Fruit fly (Drosophila melanogaster) whole organism, embryonic: Measurements from ENCODE around the gene Or7a.

Experiments
- CG10209 ChIP-seq: fragments of 200-800 bp; sonication (Bioruptor generic); optimal IDR thresholded peaks from 3 replicates; lab custom pipeline; 2017; ENCODE audit warnings: missing biosample characterization, mild to moderate bottlenecking, missing genetic modification characterization, missing genetic modification reagents
- CG11085 ChIP-seq: fragments of 200-800 bp; sonication (Bioruptor generic); IDR thresholded peaks from 2 replicates; pipeline ENCODE4 v1.3.6; 2022; ENCODE audit warnings: missing biosample characterization, missing genetic modification characterization
- CG11247 ChIP-seq: fragments of 200-800 bp; sonication (Bioruptor generic); IDR thresholded peaks from 2 replicates; pipeline ENCODE4 v1.3.6; 2022; ENCODE audit warnings: missing biosample characterization, missing genetic modification characterization
- CG11696 ChIP-seq: fragments of 200-800 bp; sonication (Bioruptor generic); IDR thresholded peaks from 2 replicates; pipeline ENCODE4 v1.3.6; 2022; ENCODE audit warnings: missing biosample characterization, missing genetic modification characterization
- CG12071 ChIP-seq: fragments of 200-800 bp; sonication (Bioruptor generic); optimal IDR thresholded peaks from 3 replicates; lab custom pipeline; 2018; ENCODE audit warnings: missing biosample characterization, mild to moderate bottlenecking, missing genetic modification characterization
- CG12104 ChIP-seq: fragments of 200-800 bp; sonication (Bioruptor generic); optimal IDR thresholded peaks from 3 replicates; lab custom pipeline; 2016; ENCODE audit warnings: missing biosample characterization, missing genetic modification characterization
- CG13123 ChIP-seq: fragments of 200-800 bp; sonication (Bioruptor generic); optimal IDR thresholded peaks from 2 replicates; lab custom pipeline; 2016; ENCODE audit warnings: missing biosample characterization, missing genetic modification characterization
- CG13296 ChIP-seq: fragments of 200-800 bp; sonication (Bioruptor generic); optimal IDR thresholded peaks from 3 replicates; lab custom pipeline; 2018; ENCODE audit warnings: missing biosample characterization, mild to moderate bottlenecking, missing genetic modification characterization
- CG15601 ChIP-seq: fragments of 200-800 bp; sonication (Bioruptor generic); optimal IDR thresholded peaks from 3 replicates; lab custom pipeline; 2019; ENCODE audit warnings: missing biosample characterization, mild to moderate bottlenecking, missing genetic modification characterization, moderate library complexity
- CG17385 ChIP-seq: fragments of 200-800 bp; sonication (Bioruptor generic); optimal IDR thresholded peaks from 3 replicates; lab custom pipeline; 2018; ENCODE audit warnings: missing biosample characterization, mild to moderate bottlenecking, missing genetic modification characterization
- CG2712 ChIP-seq: fragments of 200-800 bp; optimal IDR thresholded peaks from 3 replicates; lab custom pipeline; 2019; ENCODE audit warnings: missing biosample characterization, mild to moderate bottlenecking, missing genetic modification characterization, moderate library complexity
- CG3163 ChIP-seq: fragments of 200-800 bp; sonication (Bioruptor generic); optimal IDR thresholded peaks from 3 replicates; lab custom pipeline; 2016; ENCODE audit warnings: missing biosample characterization, missing genetic modification characterization
- CG34422 ChIP-seq: fragments of 200-800 bp; sonication (Bioruptor generic); IDR thresholded peaks from 3 replicates; pipeline ENCODE4 v1.3.6; 2022; ENCODE audit warnings: missing biosample characterization, missing genetic modification characterization
- CG4282 ChIP-seq: fragments of 200-800 bp; sonication (Bioruptor generic); optimal IDR thresholded peaks from 2 replicates; lab custom pipeline; 2016; ENCODE audit warnings: missing biosample characterization, missing genetic modification characterization
- CG4617 ChIP-seq: fragments of 200-800 bp; sonication (Bioruptor generic); optimal IDR thresholded peaks from 3 replicates; lab custom pipeline; 2016; ENCODE audit warnings: missing biosample characterization, missing genetic modification characterization, borderline replicate concordance
- CG6689 ChIP-seq: fragments of 200-800 bp; sonication (Bioruptor generic); IDR thresholded peaks from 2 replicates; pipeline ENCODE4 v1.3.6; 2022; ENCODE audit warnings: missing biosample characterization, missing genetic modification characterization
- CG7271 ChIP-seq: fragments of 200-800 bp; sonication (Bioruptor generic); optimal IDR thresholded peaks from 2 replicates; lab custom pipeline; 2018; ENCODE audit warnings: missing biosample characterization, mild to moderate bottlenecking, missing genetic modification characterization, moderate library complexity
- CG8281 ChIP-seq: fragments of 200-800 bp; sonication (Bioruptor generic); optimal IDR thresholded peaks from 2 replicates; lab custom pipeline; 2018; ENCODE audit warnings: missing biosample characterization, mild to moderate bottlenecking, missing genetic modification characterization, moderate library complexity
- CG8359 ChIP-seq: fragments of 200-800 bp; sonication (Bioruptor generic); optimal IDR thresholded peaks from 2 replicates; lab custom pipeline; 2017; ENCODE audit warnings: missing biosample characterization, mild to moderate bottlenecking, missing genetic modification characterization, borderline replicate concordance
- CG8944 ChIP-seq: fragments of 200-800 bp; sonication (Bioruptor generic); optimal IDR thresholded peaks from 3 replicates; lab custom pipeline; 2016; ENCODE audit warnings: missing biosample characterization, missing genetic modification characterization
- CG9437 ChIP-seq: fragments of 200-800 bp; sonication (Bioruptor generic); optimal IDR thresholded peaks from 2 replicates; lab custom pipeline; 2018; ENCODE audit warnings: missing biosample characterization, mild to moderate bottlenecking, missing genetic modification characterization
- CG9797 ChIP-seq: fragments of 200-800 bp; sonication (Bioruptor generic); optimal IDR thresholded peaks from 3 replicates; lab custom pipeline; 2018; ENCODE audit warnings: missing biosample characterization, mild to moderate bottlenecking, missing genetic modification characterization
- Doc2 ChIP-seq: fragments of 200-800 bp; sonication (Bioruptor generic); IDR thresholded peaks from 2 replicates; pipeline ENCODE4 v1.3.6; 2022; ENCODE audit warnings: missing biosample characterization, missing genetic modification characterization
- Dref ChIP-seq: fragments of 200-800 bp; sonication (Bioruptor generic); IDR thresholded peaks from 2 replicates; pipeline ENCODE4 v1.3.6; 2022; ENCODE audit warnings: missing biosample characterization, missing genetic modification characterization
- Eip74EF ChIP-seq, 2 experiments: fragments of 200-800 bp in 1 of 2; fragments of >200 bp in 1 of 2; sonication (Bioruptor generic) in 1 of 2; optimal IDR thresholded peaks; 2 replicates each; lab custom pipeline; 2017 to 2019; ENCODE audit warnings: missing biosample characterization in 2 of 2, missing genetic modification characterization in 2 of 2, mild to moderate bottlenecking in 1 of 2, moderate library complexity in 1 of 2
- Hand ChIP-seq: fragments of 200-800 bp; sonication (Bioruptor generic); optimal IDR thresholded peaks from 2 replicates; lab custom pipeline; 2017; ENCODE audit warnings: mild to moderate bottlenecking, missing biosample characterization, missing genetic modification reagents, missing genetic modification characterization
- Hr3 ChIP-seq: fragments of 200-800 bp; sonication (Bioruptor generic); optimal IDR thresholded peaks from 3 replicates; lab custom pipeline; 2016; ENCODE audit warnings: missing biosample characterization, missing genetic modification characterization
- Kr ChIP-seq: fragments of 200-800 bp; sonication (Bioruptor generic); optimal IDR thresholded peaks from 2 replicates; lab custom pipeline; 2017; ENCODE audit warnings: missing biosample characterization, mild to moderate bottlenecking, missing genetic modification characterization
- Mad ChIP-seq: fragments of 200-800 bp; sonication (Bioruptor generic); optimal IDR thresholded peaks from 2 replicates; lab custom pipeline; 2016; ENCODE audit warnings: missing biosample characterization, missing genetic modification characterization
- Med ChIP-seq: fragments of 200-800 bp; sonication (Bioruptor generic); peaks from one replicate; lab custom pipeline; 2016; ENCODE audit warnings: missing biosample characterization, missing genetic modification characterization, mild to moderate bottlenecking, inconsistent platforms, moderate library complexity
- Nf-YC ChIP-seq: fragments of 200-800 bp; optimal IDR thresholded peaks from 3 replicates; lab custom pipeline; 2019; ENCODE audit warnings: missing biosample characterization, mild to moderate bottlenecking, missing genetic modification characterization, moderate library complexity
- Oaz ChIP-seq: fragments of 200-800 bp; sonication (Bioruptor generic); IDR thresholded peaks from 2 replicates; pipeline ENCODE4 v1.3.6; 2022; ENCODE audit warnings: missing biosample characterization, missing genetic modification characterization
- Scr ChIP-seq: fragments of 200-800 bp; sonication (Bioruptor generic); IDR thresholded peaks from 2 replicates; pipeline ENCODE4 v1.3.6; 2022; ENCODE audit warnings: missing biosample characterization, missing genetic modification characterization; ENCODE audit not compliant: partially characterized antibody
- Ssrp ChIP-seq: fragments of 200-800 bp; sonication (Bioruptor generic); optimal IDR thresholded peaks from 2 replicates; lab custom pipeline; 2018; ENCODE audit warnings: missing biosample characterization, mild to moderate bottlenecking, missing genetic modification characterization, moderate library complexity
- Taf1 ChIP-seq: fragments of 200-800 bp; sonication (Bioruptor generic); IDR thresholded peaks from 2 replicates; pipeline ENCODE4 v1.3.6; 2022; ENCODE audit warnings: missing biosample characterization, missing genetic modification characterization
- Xrp1 ChIP-seq: fragments of 200-800 bp; sonication (Bioruptor generic); IDR thresholded peaks from 2 replicates; pipeline ENCODE4 v1.3.6; 2022; ENCODE audit warnings: missing biosample characterization, missing genetic modification characterization
- br ChIP-seq: fragments of >200 bp; optimal IDR thresholded peaks from 2 replicates; lab custom pipeline; 2017
- chn ChIP-seq: fragments of 200-800 bp; sonication (Bioruptor generic); optimal IDR thresholded peaks from 2 replicates; lab custom pipeline; 2016; ENCODE audit warnings: missing biosample characterization, missing genetic modification characterization
- ci ChIP-seq: fragments of 200-800 bp; sonication (Bioruptor generic); IDR thresholded peaks from 3 replicates; pipeline ENCODE4 v1.3.6; 2022; ENCODE audit warnings: missing biosample characterization, missing genetic modification characterization
- croc ChIP-seq: fragments of 200-800 bp; sonication (Bioruptor generic); conservative IDR thresholded peaks from 3 replicates; pipeline ENCODE4 v1.3.6; 2022; ENCODE audit warnings: missing biosample characterization, missing genetic modification characterization
- crol ChIP-seq: fragments of 200-800 bp; sonication (Bioruptor generic); IDR thresholded peaks from 2 replicates; pipeline ENCODE4 v1.3.6; 2022; ENCODE audit warnings: missing biosample characterization, missing genetic modification characterization
- ftz-f1 ChIP-seq: fragments of 200-800 bp; sonication (Bioruptor generic); optimal IDR thresholded peaks from 2 replicates; lab custom pipeline; 2016; ENCODE audit warnings: missing biosample characterization, missing genetic modification characterization
- gfzf ChIP-seq: fragments of 200-800 bp; sonication (Bioruptor generic); optimal IDR thresholded peaks from 2 replicates; lab custom pipeline; 2016; ENCODE audit warnings: missing biosample characterization, mild to moderate bottlenecking, missing genetic modification characterization, moderate library complexity
- lilli ChIP-seq: fragments of 200-800 bp; sonication (Bioruptor generic); optimal IDR thresholded peaks from 3 replicates; lab custom pipeline; 2016; ENCODE audit warnings: missing biosample characterization, missing genetic modification characterization
- org-1 ChIP-seq: fragments of 200-800 bp; sonication (Bioruptor generic); optimal IDR thresholded peaks from 2 replicates; lab custom pipeline; 2017; ENCODE audit warnings: missing biosample characterization, missing genetic modification characterization
- pho ChIP-seq: fragments of 200-800 bp; sonication (Bioruptor generic); optimal IDR thresholded peaks from 2 replicates; lab custom pipeline; 2016; ENCODE audit warnings: missing biosample characterization, missing genetic modification characterization
- schlank ChIP-seq: fragments of 200-800 bp; sonication (Bioruptor generic); optimal IDR thresholded peaks from 2 replicates; lab custom pipeline; 2018; ENCODE audit warnings: missing biosample characterization, mild to moderate bottlenecking, missing genetic modification characterization
- so ChIP-seq: fragments of 200-800 bp; sonication (Bioruptor generic); IDR thresholded peaks from 3 replicates; pipeline ENCODE4 v1.3.6; 2022; ENCODE audit warnings: missing biosample characterization, missing genetic modification characterization
- trem ChIP-seq: fragments of 200-800 bp; optimal IDR thresholded peaks from 3 replicates; lab custom pipeline; 2019; ENCODE audit warnings: missing biosample characterization, mild to moderate bottlenecking, missing genetic modification characterization, moderate library complexity
- vvl ChIP-seq: fragments of 200-800 bp; sonication (Bioruptor generic); IDR thresholded peaks from 2 replicates; pipeline ENCODE4 v1.3.6; 2022; ENCODE audit warnings: missing biosample characterization, missing genetic modification characterization
- zen ChIP-seq: fragments of 200-800 bp; sonication (Bioruptor generic); optimal IDR thresholded peaks from 3 replicates; lab custom pipeline; 2018; ENCODE audit warnings: missing biosample characterization, mild to moderate bottlenecking, missing genetic modification characterization, moderate library complexity

Gene Or7a

DNA sequence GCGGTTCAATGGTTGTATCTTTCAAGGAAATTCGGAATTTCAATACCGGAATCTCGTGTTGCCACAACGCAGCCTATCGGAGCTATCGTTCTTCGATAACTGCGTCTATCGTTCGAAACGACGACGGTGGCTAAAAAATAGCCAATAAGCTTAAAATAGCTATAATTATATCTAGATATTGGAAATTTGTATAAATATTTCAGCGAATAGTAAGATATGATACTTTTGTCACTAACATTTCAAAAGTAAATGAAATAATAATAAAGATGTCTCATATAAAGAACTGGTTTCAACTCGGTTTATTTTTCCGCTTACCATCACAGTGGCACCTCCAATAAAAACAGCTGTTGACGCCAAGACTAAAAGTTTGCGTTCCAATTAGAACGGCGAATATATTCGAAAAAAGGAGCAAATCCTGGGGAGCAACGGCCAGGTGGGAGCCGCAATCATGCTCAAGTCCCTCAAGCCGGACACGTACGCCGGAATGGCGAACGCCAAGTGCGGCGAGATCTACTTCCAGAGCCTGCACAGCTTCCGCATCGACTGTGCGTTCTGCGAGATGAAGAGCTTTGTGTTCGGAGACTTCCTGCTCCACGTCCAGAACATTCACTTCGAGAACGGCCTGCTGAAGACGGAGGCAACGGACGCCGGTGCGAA lies 19.9 kb downstream of the Or7a start, which contains the start of the genes alpha-PheRS and CG2129 (continued):
- TF ChIP-seq so (no peak), CG8359 (GFP tag; lab: Kevin White, UChicago) (no peak), org-1 (GFP tag; lab: Kevin White, UChicago) (no peak), CG17385 (GFP tag; lab: Kevin White, UChicago) (no peak), CG11696 (no peak), CG9437 (no peak), Dref (GFP tag; lab: Robert Waterston, UW) (peak; percentile 68), croc (GFP tag; lab: Robert Waterston, UW) (no peak), Hand (GFP tag; lab: Kevin White, UChicago) (no peak), trem (peak; percentile 55), CG13296 (GFP tag; lab: Kevin White, UChicago) (peak; percentile 50), CG11085 (GFP tag; lab: Robert Waterston, UW) (no peak), CG8944 (GFP tag; lab: Kevin White, UChicago) (no peak), CG13123 (GFP tag; lab: Kevin White, UChicago) (no peak), ci (GFP tag; lab: Robert Waterston, UW) (no peak), Oaz (GFP tag; lab: Robert Waterston, UW) (no peak), Med (peak; percentile 69), vvl (GFP tag; lab: Robert Waterston, UW) (no peak), Taf1 (GFP tag; lab: Robert Waterston, UW) (no peak), schlank (tag; lab: Kevin White, UChicago) (no peak), crol (GFP tag; lab: Robert Waterston, UW) (no peak), Ssrp (no peak), gfzf (GFP tag; lab: Kevin White, UChicago) (no peak), CG3163 (GFP tag; lab: Kevin White, UChicago) (no peak), CG34422 (GFP tag; lab: Robert Waterston, UW) (no peak), CG12071 (GFP tag; lab: Kevin White, UChicago) (no peak), Eip74EF (GFP tag; optimal IDR thresholded peaks at IDR 0.05; lab: Kevin White, UChicago) (peak in 1 of 2 experiments; percentile 15), Xrp1 (GFP tag; lab: Robert Waterston, UW) (peak; percentile 26; the same call in 1 of the 2 replicates), Nf-YC (tag; lab: Kevin White, UChicago) (peak; percentile 48), pho (peak; percentile 23), CG12104 (GFP tag; lab: Kevin White, UChicago) (no peak), lilli (peak; percentile 32), CG7271 (tag; lab: Kevin White, UChicago) (no peak), CG11247 (GFP tag; lab: Robert Waterston, UW) (no peak), Doc2 (no peak), CG9797 (GFP tag; lab: Kevin White, UChicago) (peak; percentile 17), CG2712 (tag; lab: Kevin White, UChicago) (peak; percentile 57), Scr (no peak), Mad (GFP tag; lab: Kevin White, UChicago) (no peak), zen (tag; lab: Kevin White, UChicago) (no peak), CG6689 (GFP tag; lab: Robert Waterston, UW) (no peak), chn (no peak), Kr (GFP tag; lab: Kevin White, UChicago) (no peak), CG8281 (no peak), ftz-f1 (no peak), CG15601 (tag; lab: Kevin White, UChicago) (peak; percentile 9), Hr3 (GFP tag; lab: Kevin White, UChicago) (peak; percentile 1), CG4282 (GFP tag; lab: Kevin White, UChicago) (no peak), CG4617 (GFP tag; lab: Kevin White, UChicago) (no peak), br (lab: Kevin White, UChicago) (no peak), CG10209 (GFP tag; lab: Kevin White, UChicago) (no peak)
